Worm (Caenorhabditis elegans): ENCODE measurements around the gene Y19D2B.2.

- TF ChIP-seq him-1 (tag; optimal IDR thresholded peaks at IDR 0.05) (no peak), dao-5 (tag; optimal IDR thresholded peaks at IDR 0.05) (no peak), W03F9.2 (tag; optimal IDR thresholded peaks at IDR 0.05) (no peak)
Measured at ce11 chrII:10894996-10895395, 29.1 kb upstream of the Y19D2B.2 start, which contains the start of gene sra-10.
